Worm (Caenorhabditis elegans) whole organism, mixed stage, embryonic: ENCODE results near the gene D1086.1.

Experiments
- blmp-1 ChIP-seq: fragments of 150-350 bp; optimal IDR thresholded peaks from 2 replicates; lab custom pipeline; 2014; ENCODE audit warnings: missing biosample characterization, missing genetic modification characterization
- ceh-39 ChIP-seq: fragments of 150-350 bp; optimal IDR thresholded peaks from 2 replicates; lab custom pipeline; 2014; ENCODE audit warnings: missing biosample characterization, missing genetic modification characterization
- ceh-83 ChIP-seq: fragments of 200-800 bp; sonication (Bioruptor generic); optimal IDR thresholded peaks from 2 replicates; lab custom pipeline; 2018; ENCODE audit warnings: mild to moderate bottlenecking, missing genetic modification characterization, missing compliant biosample characterization
- ces-1 ChIP-seq: fragments of 150-350 bp; optimal IDR thresholded peaks from 2 replicates; lab custom pipeline; 2014; ENCODE audit warnings: missing biosample characterization, missing genetic modification reagents, missing genetic modification characterization
- cnd-1 ChIP-seq: fragments of 200-800 bp; sonication (Bioruptor generic); optimal IDR thresholded peaks from 2 replicates; lab custom pipeline; 2018; ENCODE audit warnings: mild to moderate bottlenecking, missing genetic modification characterization, missing compliant biosample characterization
- ham-2 ChIP-seq: fragments of 200-800 bp; sonication (Bioruptor generic); optimal IDR thresholded peaks from 2 replicates; lab custom pipeline; 2018; ENCODE audit warnings: mild to moderate bottlenecking, missing genetic modification characterization, missing compliant biosample characterization
- hlh-1 ChIP-seq: fragments of 150-350 bp; optimal IDR thresholded peaks from 2 replicates; lab custom pipeline; 2014; ENCODE audit warnings: missing biosample characterization, missing genetic modification reagents, missing genetic modification characterization
- lin-13 ChIP-seq: fragments of 150-350 bp; optimal IDR thresholded peaks from 2 replicates; lab custom pipeline; 2014; ENCODE audit warnings: missing biosample characterization, missing genetic modification characterization
- lin-32 ChIP-seq: fragments of 200-800 bp; sonication (Bioruptor generic); optimal IDR thresholded peaks from 2 replicates; lab custom pipeline; 2018; ENCODE audit warnings: mild to moderate bottlenecking, missing genetic modification characterization, missing compliant biosample characterization
- lsy-2 ChIP-seq: fragments of 150-350 bp; optimal IDR thresholded peaks from 2 replicates; lab custom pipeline; 2014; ENCODE audit warnings: missing biosample characterization, missing genetic modification characterization
- mls-2 ChIP-seq: sonication (generic microtip); optimal IDR thresholded peaks from 2 replicates; lab custom pipeline; 2016; ENCODE audit warnings: mild to moderate bottlenecking, missing genetic modification characterization, moderate library complexity, missing compliant biosample characterization
- nhr-2 ChIP-seq: fragments of 150-350 bp; optimal IDR thresholded peaks from 2 replicates; lab custom pipeline; 2014; ENCODE audit warnings: missing biosample characterization, missing genetic modification characterization
- nhr-237 ChIP-seq: fragments of 150-350 bp; optimal IDR thresholded peaks from 2 replicates; lab custom pipeline; 2014; ENCODE audit warnings: missing biosample characterization, missing genetic modification characterization
- nhr-28 ChIP-seq: fragments of 150-350 bp; optimal IDR thresholded peaks from 2 replicates; lab custom pipeline; 2014; ENCODE audit warnings: missing biosample characterization, missing genetic modification characterization
- pha-4 ChIP-seq: fragments of 150-350 bp; optimal IDR thresholded peaks from 2 replicates; lab custom pipeline; 2018; ENCODE audit warnings: missing biosample characterization, missing genetic modification reagents, missing genetic modification characterization
- sem-2 ChIP-seq: fragments of 200-800 bp; sonication (Bioruptor generic); optimal IDR thresholded peaks from 2 replicates; lab custom pipeline; 2018; ENCODE audit warnings: mild to moderate bottlenecking, missing genetic modification characterization, missing compliant biosample characterization
- sptf-1 ChIP-seq: sonication (generic microtip); optimal IDR thresholded peaks from 2 replicates; lab custom pipeline; 2017; ENCODE audit warnings: mild to moderate bottlenecking, missing genetic modification characterization, moderate library complexity, missing compliant biosample characterization
- unc-120 ChIP-seq: sonication (generic microtip); optimal IDR thresholded peaks from 2 replicates; lab custom pipeline; 2017; ENCODE audit warnings: missing genetic modification characterization, missing compliant biosample characterization; ENCODE audit not compliant: poor library complexity, severe bottlenecking
- unc-39 ChIP-seq: fragments of 150-350 bp; optimal IDR thresholded peaks from 2 replicates; lab custom pipeline; 2014; ENCODE audit warnings: missing biosample characterization, missing genetic modification characterization

D1086.1 gene

DNA sequence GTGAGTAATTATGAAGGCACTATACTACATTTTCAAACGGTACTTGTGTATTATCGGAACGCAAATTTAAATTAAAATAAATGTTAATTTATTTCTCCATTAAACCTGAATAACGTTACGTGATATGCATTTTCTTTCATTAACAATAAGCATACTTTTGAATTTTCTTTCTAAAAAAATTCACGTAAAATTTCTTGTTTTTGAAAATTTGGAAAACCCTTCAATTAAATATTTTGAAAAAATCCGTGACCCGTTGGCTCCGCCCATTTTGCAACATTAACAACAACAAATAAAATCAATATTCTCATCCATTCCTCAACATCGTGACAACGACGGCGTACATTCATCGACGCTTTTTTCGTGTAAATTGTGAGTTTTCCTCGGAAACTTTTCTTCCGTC is 47.5 kb downstream of the D1086.1 start, which contains the start of gene acs-10:
acs-10 (plus strand) TSS at position 301 of the 400 bp plus-strand sequence.
- TF ChIP-seq nhr-28 (tag; lab: Kevin White, UChicago): no peak
- no peak for TF ChIP-seq unc-120
- TF ChIP-seq unc-39: no peak
- no peak for TF ChIP-seq lsy-2 (tag; lab: Kevin White, UChicago)
- no peak for TF ChIP-seq sptf-1

DNA sequence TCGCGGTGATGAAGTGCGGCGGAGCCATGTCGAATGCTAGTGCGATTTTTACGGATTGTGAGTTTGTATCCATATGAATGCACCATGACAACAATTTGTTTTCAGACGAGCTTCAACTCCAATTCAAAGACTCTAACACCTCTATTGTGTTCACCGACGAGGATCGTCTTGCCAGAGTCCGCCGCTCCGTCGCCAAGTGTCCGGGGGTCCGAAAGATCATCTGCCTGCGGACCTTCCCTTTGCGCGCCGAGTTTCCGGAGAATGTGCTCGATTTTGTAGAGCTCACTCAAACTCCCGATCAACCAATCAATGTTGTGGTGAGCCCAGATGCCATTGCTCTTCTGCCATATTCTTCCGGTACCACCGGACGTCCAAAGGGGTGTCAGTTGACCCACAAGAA is 48.5 kb downstream of the D1086.1 start:
- no peak for TF ChIP-seq lin-32 (GFP tag; lab: Kevin White, UChicago)
- no peak for TF ChIP-seq pha-4 (tag; lab: Kevin White, UChicago)
- TF ChIP-seq hlh-1 (tag; lab: Kevin White, UChicago): no peak
- no peak for TF ChIP-seq ceh-83 (GFP tag; lab: Kevin White, UChicago)
- no peak for TF ChIP-seq blmp-1 (tag; lab: Kevin White, UChicago)
- TF ChIP-seq lin-13: no peak
- TF ChIP-seq sptf-1: no peak
- no peak for TF ChIP-seq ceh-39 (tag; lab: Kevin White, UChicago)
- no peak for TF ChIP-seq nhr-237 (tag; lab: Kevin White, UChicago)
- TF ChIP-seq unc-39: no peak
- no peak for TF ChIP-seq cnd-1 (tag; lab: Kevin White, UChicago)
- no peak for TF ChIP-seq nhr-2 (tag; lab: Kevin White, UChicago)
- TF ChIP-seq nhr-28 (tag; lab: Kevin White, UChicago): no peak
- no peak for TF ChIP-seq ham-2 (GFP tag; lab: Kevin White, UChicago)
- no peak for TF ChIP-seq mls-2 (tag; lab: Kevin White, UChicago)

DNA sequence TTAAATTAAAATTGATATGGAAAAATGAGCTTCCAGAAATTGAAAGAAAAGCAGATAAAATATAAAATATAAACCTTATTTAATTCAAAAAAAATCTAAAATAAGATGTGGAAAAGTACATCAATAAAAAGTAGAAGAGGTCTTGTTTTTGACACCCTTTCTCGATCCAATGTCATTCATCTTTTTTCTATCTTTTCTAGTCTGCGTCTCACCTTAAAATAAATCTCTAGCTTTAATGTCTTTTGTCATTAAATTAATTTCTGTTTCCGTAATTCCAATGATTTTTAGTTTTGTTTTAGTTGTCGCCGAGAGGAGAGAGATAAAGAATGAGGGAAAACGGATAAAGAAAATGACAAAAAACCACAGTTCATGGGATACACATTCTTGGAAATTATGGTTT is 50.5 kb downstream of the D1086.1 start:
- TF ChIP-seq ces-1 (GFP tag; lab: Kevin White, UChicago) (no peak), ceh-39 (tag; lab: Kevin White, UChicago) (no peak), hlh-1 (tag; lab: Kevin White, UChicago) (no peak), cnd-1 (tag; lab: Kevin White, UChicago) (no peak), ham-2 (GFP tag; lab: Kevin White, UChicago) (no peak), mls-2 (tag; lab: Kevin White, UChicago) (no peak), ceh-83 (GFP tag; lab: Kevin White, UChicago) (no peak), sem-2 (GFP tag; lab: Kevin White, UChicago) (no peak), lsy-2 (tag; lab: Kevin White, UChicago) (no peak)
